Worm (Caenorhabditis elegans): ENCODE data around the gene srz-29.

DNA sequence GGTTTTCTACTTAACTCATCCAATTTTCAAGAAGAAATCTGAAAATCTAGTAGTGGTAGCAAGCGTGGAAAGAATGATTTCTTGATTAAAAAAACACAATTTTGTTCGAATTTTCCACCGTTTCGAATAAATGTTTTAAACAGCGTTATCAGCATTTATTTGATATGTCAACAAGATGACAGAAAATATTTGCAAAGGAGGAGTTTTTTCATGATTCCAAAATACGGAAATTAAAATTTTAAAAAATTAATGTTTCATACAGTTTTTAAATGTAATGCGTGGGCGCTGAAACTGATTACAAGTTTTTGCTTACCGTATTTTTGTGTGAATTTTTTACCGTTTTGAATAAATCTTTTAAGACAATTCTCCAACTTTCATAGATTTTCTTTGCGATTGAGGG lies 13.1 kb downstream of the srz-29 start:
- TF ChIP-seq nhr-28 (tag; optimal IDR thresholded peaks at IDR 0.05) (no peak), lsy-12 (tag; optimal IDR thresholded peaks at IDR 0.05) (no peak), zag-1 (tag; optimal IDR thresholded peaks at IDR 0.05) (no peak), daf-12 (tag; optimal IDR thresholded peaks at IDR 0.05) (no peak)

All from whole organism, L3 larva.